Worm (Caenorhabditis elegans): Measurements from ENCODE around the gene ZK177.1.
A peak's percentile ranks its signal among the peaks of the same experiment; 100 is the strongest.

ZK177.1 gene

ce11 chrII:5527841-5528240 lies at the start of gene ZK177.1:
Gene ZK177.1 (plus strand): TSS chrII:5528141.
- TF ChIP-seq snpc-1.2 (GFP tag; IDR thresholded peaks at IDR 0.05): no peak
- no peak for TF ChIP-seq nhr-77 (tag; optimal IDR thresholded peaks at IDR 0.05)
- TF ChIP-seq dmd-6 (GFP tag; IDR thresholded peaks at IDR 0.05): no peak
- TF ChIP-seq zfp-3 (GFP tag; conservative IDR thresholded peaks at IDR 0.05): no peak
- TF ChIP-seq mep-1 (tag; optimal IDR thresholded peaks at IDR 0.05): no peak
- TF ChIP-seq nhr-41 (GFP tag; IDR thresholded peaks at IDR 0.05): no peak

DNA sequence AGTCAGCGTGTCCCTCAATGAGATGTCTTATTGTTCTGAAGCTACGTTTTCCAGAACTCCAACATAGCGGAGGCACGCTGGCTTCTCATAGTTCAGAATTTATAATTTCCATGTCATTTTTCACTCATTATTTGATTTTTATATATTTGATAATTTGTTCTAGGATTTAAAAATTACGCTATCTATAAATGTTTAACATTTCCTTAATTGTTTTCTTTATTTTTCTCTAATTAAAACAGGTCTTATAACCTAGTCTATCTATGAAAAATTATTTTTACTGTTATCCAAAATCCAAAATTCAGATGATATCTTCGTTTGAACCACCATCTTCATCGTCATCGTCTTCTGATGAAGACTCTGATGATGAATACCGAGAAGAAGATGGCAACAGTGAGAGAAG lies 49.6 kb upstream of the ZK177.1 start, which contains the start of gene F56D1.1:
Gene F56D1.1, plus strand, starts transcription at position 301 of the 400 bp plus-strand sequence.
- TF ChIP-seq tra-1 (GFP tag; IDR thresholded peaks at IDR 0.05) (no peak), aha-1 (tag) (no peak), mxl-3 (GFP tag; optimal IDR thresholded peaks at IDR 0.05) (no peak), F44E2.7 (GFP tag; IDR thresholded peaks at IDR 0.05) (no peak), daf-19 (GFP tag; conservative IDR thresholded peaks at IDR 0.05) (no peak), T26A8.4 (GFP tag; IDR thresholded peaks at IDR 0.05) (no peak), unc-130 (GFP tag; optimal IDR thresholded peaks at IDR 0.05) (no peak), zfp-2 (tag; optimal IDR thresholded peaks at IDR 0.05) (no peak), fkh-10 (GFP tag; optimal IDR thresholded peaks at IDR 0.05) (no peak), Y105C5A.15 (GFP tag; IDR thresholded peaks at IDR 0.05) (no peak), zfp-3 (GFP tag; conservative IDR thresholded peaks at IDR 0.05) (no peak), spr-1 (tag; optimal IDR thresholded peaks at IDR 0.05) (no peak)

ce11 chrII:5481982-5482381 lies 46.0 kb upstream of the ZK177.1 start, which contains the start of gene cal-8:
Gene cal-8 (minus strand): TSS chrII:5482041.
- TF ChIP-seq dmd-9 (GFP tag; IDR thresholded peaks at IDR 0.05): no peak
- peak in 1 of 2 experiments; percentile 98 for TF ChIP-seq unc-62 (GFP tag; optimal IDR thresholded peaks at IDR 0.05 in 1 of 2)
- no peak for TF ChIP-seq unc-62 (tag; optimal IDR thresholded peaks at IDR 0.05)

DNA sequence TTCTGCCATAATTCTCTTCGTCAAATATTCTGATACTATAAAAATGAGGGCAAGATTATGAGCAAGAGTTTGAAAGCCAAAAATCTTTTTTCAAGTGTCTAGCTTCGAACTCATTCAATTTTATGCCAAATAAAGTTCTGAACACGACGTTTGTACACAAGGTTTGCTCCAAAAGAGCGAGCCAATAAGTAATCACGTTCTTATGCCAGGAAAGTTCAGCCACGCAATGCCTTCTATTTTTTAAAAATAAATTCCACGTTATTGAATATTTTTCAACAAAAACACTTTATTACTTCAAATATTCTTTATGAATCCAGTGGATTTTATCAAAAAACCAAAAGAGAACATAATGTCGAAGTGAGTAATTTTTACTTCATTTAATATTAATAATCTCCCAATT lies 40.1 kb upstream of the ZK177.1 start, which contains the start of gene nep-5:
Gene nep-5, plus strand, starts transcription at position 301 of the 400 bp plus-strand sequence.
- TF ChIP-seq Y48G9A.11 (GFP tag; IDR thresholded peaks at IDR 0.05): no peak
- no peak for TF ChIP-seq nhr-111 (GFP tag; optimal IDR thresholded peaks at IDR 0.05)
- TF ChIP-seq ceh-32 (tag; optimal IDR thresholded peaks at IDR 0.05; ENCODE audit: poor library complexity): no peak
- TF ChIP-seq ztf-11 (tag; optimal IDR thresholded peaks at IDR 0.05): no peak

ce11 chrII:5494405-5494804 lies 33.5 kb upstream of the ZK177.1 start, which contains the start of gene F12A10.6:
Gene F12A10.6 (minus strand): TSS chrII:5494505.
- TF ChIP-seq duxl-1 (tag; optimal IDR thresholded peaks at IDR 0.05; ENCODE audit: poor library complexity) (no peak), saeg-2 (GFP tag; IDR thresholded peaks at IDR 0.05) (no peak), pqm-1 (tag; optimal IDR thresholded peaks at IDR 0.05) (no peak), nhr-42 (GFP tag; IDR thresholded peaks at IDR 0.05) (no peak), nhr-6 (tag; optimal IDR thresholded peaks at IDR 0.05) (no peak), ceh-44 (GFP tag; IDR thresholded peaks at IDR 0.05) (no peak), R02D3.7 (tag; optimal IDR thresholded peaks at IDR 0.05) (no peak), Y105C5A.15 (GFP tag; IDR thresholded peaks at IDR 0.05) (no peak)

DNA sequence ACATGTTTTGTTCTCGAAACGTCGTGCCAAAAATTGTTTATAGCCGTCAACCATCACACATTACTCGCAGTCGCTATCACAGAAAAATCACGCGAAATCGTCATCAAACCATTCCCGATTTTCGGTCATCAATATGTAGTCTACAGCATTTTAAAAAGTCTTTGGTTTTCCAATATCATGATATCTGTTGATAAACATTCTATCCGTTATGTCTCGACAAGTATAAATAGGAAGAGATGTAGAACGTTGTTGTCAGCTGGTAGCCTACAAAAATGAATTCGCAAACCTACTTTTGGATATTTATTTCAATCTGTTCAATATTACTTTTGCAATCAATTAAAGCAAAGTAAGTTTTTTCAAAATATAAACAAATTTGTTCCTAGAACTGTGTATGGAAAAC lies 31.6 kb upstream of the ZK177.1 start, which contains the start of gene F12A10.1:
Gene F12A10.1, plus strand, starts transcription at position 166 of the 400 bp plus-strand sequence.
- TF ChIP-seq hlh-11 (tag; optimal IDR thresholded peaks at IDR 0.05) (peak; percentile 30), aha-1 (tag) (no peak), nhr-28 (tag; optimal IDR thresholded peaks at IDR 0.05) (peak; percentile 77)
